Fruit fly (Drosophila melanogaster) whole organism, embryonic: ENCODE results near the gene Ndae1.
A peak's percentile ranks its signal among the peaks of the same experiment; 100 is the strongest.

Experiments
- Adf1 ChIP-seq: fragments of 200-800 bp; sonication (Bioruptor generic); IDR thresholded peaks from 2 replicates; pipeline ENCODE4 v1.3.6; 2022; ENCODE audit warnings: missing biosample characterization, missing genetic modification characterization
- Antp ChIP-seq: fragments of 200-800 bp; sonication (Bioruptor generic); optimal IDR thresholded peaks from 3 replicates; lab custom pipeline; 2016; ENCODE audit warnings: missing biosample characterization, missing genetic modification characterization
- Atf6 ChIP-seq: fragments of 200-800 bp; sonication (Bioruptor generic); IDR thresholded peaks from 2 replicates; pipeline ENCODE4 v1.3.6; 2022; ENCODE audit warnings: missing biosample characterization, missing genetic modification characterization
- Bdp1 ChIP-seq: fragments of 200-800 bp; sonication (Bioruptor generic); optimal IDR thresholded peaks from 3 replicates; lab custom pipeline; 2016; ENCODE audit warnings: missing biosample characterization, missing genetic modification characterization
- CG11085 ChIP-seq: fragments of 200-800 bp; sonication (Bioruptor generic); IDR thresholded peaks from 2 replicates; pipeline ENCODE4 v1.3.6; 2022; ENCODE audit warnings: missing biosample characterization, missing genetic modification characterization
- CG11695 ChIP-seq: fragments of 200-800 bp; sonication (Bioruptor generic); IDR thresholded peaks from 3 replicates; pipeline ENCODE4 v1.3.6; 2022; ENCODE audit warnings: missing biosample characterization, missing genetic modification characterization
- CG12104 ChIP-seq: fragments of 200-800 bp; sonication (Bioruptor generic); optimal IDR thresholded peaks from 3 replicates; lab custom pipeline; 2016; ENCODE audit warnings: missing biosample characterization, missing genetic modification characterization
- CG12236 ChIP-seq: fragments of 200-800 bp; sonication (Bioruptor generic); optimal IDR thresholded peaks from 2 replicates; lab custom pipeline; 2016; ENCODE audit warnings: missing biosample characterization, missing genetic modification characterization
- CG13775 ChIP-seq: fragments of 200-800 bp; sonication (Bioruptor generic); optimal IDR thresholded peaks from 3 replicates; lab custom pipeline; 2017; ENCODE audit warnings: missing biosample characterization, mild to moderate bottlenecking, missing genetic modification characterization
- CG14014 ChIP-seq: fragments of 200-800 bp; sonication (Bioruptor generic); IDR thresholded peaks from 2 replicates; pipeline ENCODE4 v1.3.6; 2022; ENCODE audit warnings: missing biosample characterization, missing genetic modification characterization
- CG15479 ChIP-seq: fragments of 200-800 bp; sonication (Bioruptor generic); optimal IDR thresholded peaks from 3 replicates; lab custom pipeline; 2019; ENCODE audit warnings: missing biosample characterization, mild to moderate bottlenecking, missing genetic modification characterization, moderate library complexity
- CG17186 ChIP-seq: fragments of 200-800 bp; sonication (Bioruptor generic); optimal IDR thresholded peaks from 3 replicates; lab custom pipeline; 2017; ENCODE audit warnings: missing biosample characterization, missing genetic modification reagents, missing genetic modification characterization
- CG17359 ChIP-seq: fragments of 200-800 bp; sonication (Bioruptor generic); optimal IDR thresholded peaks from 3 replicates; lab custom pipeline; 2018; ENCODE audit warnings: missing biosample characterization, mild to moderate bottlenecking, missing genetic modification characterization, moderate library complexity
- CG17802 ChIP-seq: fragments of 200-800 bp; sonication (Bioruptor generic); optimal IDR thresholded peaks from 2 replicates; lab custom pipeline; 2018; ENCODE audit warnings: missing biosample characterization, mild to moderate bottlenecking, missing genetic modification characterization, moderate library complexity
- CG1792 ChIP-seq: fragments of 200-800 bp; sonication (Bioruptor generic); optimal IDR thresholded peaks from 2 replicates; lab custom pipeline; 2016; ENCODE audit warnings: missing biosample characterization, missing genetic modification characterization
- CG18476 ChIP-seq: fragments of 200-800 bp; sonication (Bioruptor generic); optimal IDR thresholded peaks from 2 replicates; lab custom pipeline; 2016; ENCODE audit warnings: missing biosample characterization, mild to moderate bottlenecking, missing genetic modification characterization
- CG30403 ChIP-seq: fragments of 200-800 bp; sonication (Bioruptor generic); optimal IDR thresholded peaks from 3 replicates; lab custom pipeline; 2016; ENCODE audit warnings: missing biosample characterization, missing genetic modification characterization
- CG31441 ChIP-seq: fragments of 200-800 bp; sonication (Bioruptor generic); IDR thresholded peaks from 2 replicates; pipeline ENCODE4 v1.3.6; 2022; ENCODE audit warnings: missing biosample characterization, missing genetic modification characterization
- CG3726 ChIP-seq: fragments of 200-800 bp; sonication (Bioruptor generic); IDR thresholded peaks from 3 replicates; pipeline ENCODE4, ENCODE4 v1.3.6; 2022; ENCODE audit warnings: missing biosample characterization, missing genetic modification characterization
- CG4730 ChIP-seq: fragments of 200-800 bp; sonication (Bioruptor generic); IDR thresholded peaks from 2 replicates; pipeline ENCODE4 v1.3.6; 2022; ENCODE audit warnings: missing biosample characterization, missing genetic modification characterization
- CG5180 ChIP-seq: fragments of 200-800 bp; sonication (Bioruptor generic); optimal IDR thresholded peaks from 3 replicates; lab custom pipeline; 2017; ENCODE audit warnings: missing biosample characterization, missing genetic modification characterization, mild to moderate bottlenecking, moderate library complexity, missing genetic modification reagents
- CG5953 ChIP-seq: fragments of 200-800 bp; sonication (Bioruptor generic); IDR thresholded peaks from 2 replicates; pipeline ENCODE4 v1.3.6; 2022; ENCODE audit warnings: missing biosample characterization, missing genetic modification characterization
- CG7357 ChIP-seq: fragments of 200-800 bp; sonication (Bioruptor generic); IDR thresholded peaks from 3 replicates; pipeline ENCODE4 v1.3.6; 2022; ENCODE audit warnings: missing biosample characterization, missing genetic modification characterization
- CG7839 ChIP-seq: fragments of 200-800 bp; sonication (Bioruptor generic); optimal IDR thresholded peaks from 3 replicates; lab custom pipeline; 2018; ENCODE audit warnings: missing biosample characterization, mild to moderate bottlenecking, missing genetic modification characterization, moderate library complexity
- CG9437 ChIP-seq: fragments of 200-800 bp; sonication (Bioruptor generic); optimal IDR thresholded peaks from 2 replicates; lab custom pipeline; 2018; ENCODE audit warnings: missing biosample characterization, mild to moderate bottlenecking, missing genetic modification characterization
- CG9817 ChIP-seq: fragments of 200-800 bp; sonication (Bioruptor generic); optimal IDR thresholded peaks from 2 replicates; lab custom pipeline; 2018; ENCODE audit warnings: missing biosample characterization, mild to moderate bottlenecking, missing genetic modification characterization, moderate library complexity
- Camta ChIP-seq: fragments of 200-800 bp; sonication (Bioruptor generic); optimal IDR thresholded peaks from 2 replicates; lab custom pipeline; 2016; ENCODE audit warnings: missing biosample characterization, missing genetic modification characterization
- CrebB ChIP-seq: fragments of 200-800 bp; sonication (Bioruptor generic); optimal IDR thresholded peaks from 3 replicates; lab custom pipeline; 2018; ENCODE audit warnings: missing biosample characterization, mild to moderate bottlenecking, missing genetic modification characterization
- D19A ChIP-seq: fragments of 200-800 bp; optimal IDR thresholded peaks from 3 replicates; lab custom pipeline; 2019; ENCODE audit warnings: missing biosample characterization, mild to moderate bottlenecking, missing genetic modification characterization, moderate library complexity
- Ets65A ChIP-seq: fragments of 200-800 bp; sonication (Bioruptor generic); peaks from one replicate; lab custom pipeline; 2016; ENCODE audit warnings: missing biosample characterization, missing genetic modification characterization
- HHEX ChIP-seq: fragments of 200-800 bp; sonication (Bioruptor generic); optimal IDR thresholded peaks from 3 replicates; lab custom pipeline; 2017; ENCODE audit warnings: missing biosample characterization, mild to moderate bottlenecking, missing genetic modification characterization, missing genetic modification reagents
- Ssrp ChIP-seq: fragments of 200-800 bp; sonication (Bioruptor generic); optimal IDR thresholded peaks from 2 replicates; lab custom pipeline; 2018; ENCODE audit warnings: missing biosample characterization, mild to moderate bottlenecking, missing genetic modification characterization, moderate library complexity
- bsh ChIP-seq, 2 experiments: fragments of 200-800 bp; sonication (Bioruptor generic); optimal IDR thresholded peaks; 2 replicates each; lab custom pipeline; 2017 to 2018; ENCODE audit warnings: mild to moderate bottlenecking in 2 of 2, missing biosample characterization in 2 of 2, missing genetic modification characterization in 2 of 2, moderate library complexity in 1 of 2
- chinmo ChIP-seq: fragments of 200-800 bp; sonication (Bioruptor generic); IDR thresholded peaks from 4 replicates; pipeline ENCODE4 v1.3.6; 2022; ENCODE audit warnings: missing biosample characterization, missing genetic modification characterization; ENCODE audit not compliant: partially characterized antibody
- dysf ChIP-seq: fragments of 200-800 bp; sonication (Bioruptor generic); IDR thresholded peaks from 3 replicates; pipeline ENCODE4 v1.3.6; 2022; ENCODE audit warnings: missing biosample characterization, missing genetic modification characterization
- ems ChIP-seq: fragments of 200-800 bp; sonication (Bioruptor generic); optimal IDR thresholded peaks from 3 replicates; lab custom pipeline; 2016; ENCODE audit warnings: missing biosample characterization, missing genetic modification characterization
- ftz-f1 ChIP-seq: fragments of 200-800 bp; sonication (Bioruptor generic); optimal IDR thresholded peaks from 2 replicates; lab custom pipeline; 2016; ENCODE audit warnings: missing biosample characterization, missing genetic modification characterization
- gsb ChIP-seq: fragments of 200-800 bp; sonication (Bioruptor generic); IDR thresholded peaks from 2 replicates; pipeline ENCODE4 v1.3.6; 2022; ENCODE audit warnings: missing biosample characterization, missing genetic modification characterization
- hkb ChIP-seq, 2 experiments: fragments of 200-800 bp in 1 of 2; fragments of >200 bp in 1 of 2; sonication (Bioruptor generic) in 1 of 2; IDR thresholded peaks in 1 of 2; optimal IDR thresholded peaks in 1 of 2; 2 replicates each; pipeline versions ENCODE4 v1.3.6 to Lab custom; 2017 to 2022; ENCODE audit warnings: missing biosample characterization in 1 of 2, missing genetic modification characterization in 1 of 2
- mld ChIP-seq: fragments of 200-800 bp; sonication (Bioruptor generic); IDR thresholded peaks from 3 replicates; pipeline ENCODE4 v1.3.6; 2022; ENCODE audit warnings: missing biosample characterization, missing genetic modification characterization; ENCODE audit not compliant: partially characterized antibody
- pho ChIP-seq: fragments of 200-800 bp; sonication (Bioruptor generic); optimal IDR thresholded peaks from 2 replicates; lab custom pipeline; 2016; ENCODE audit warnings: missing biosample characterization, missing genetic modification characterization
- prd ChIP-seq, 3 experiments: fragments of >200 bp in 2 of 3; fragments of 200-800 bp in 1 of 3; sonication (Bioruptor generic) in 1 of 3; optimal IDR thresholded peaks in 2 of 3; IDR thresholded peaks in 1 of 3; 2 replicates in 2 of 3; 3 replicates in 1 of 3; pipeline versions ENCODE4 v1.3.6 to Lab custom; 2017 to 2022; ENCODE audit warnings: missing biosample characterization in 1 of 3, missing genetic modification characterization in 1 of 3
- shn ChIP-seq: fragments of 200-800 bp; sonication (Bioruptor generic); optimal IDR thresholded peaks from 3 replicates; lab custom pipeline; 2016; ENCODE audit warnings: missing biosample characterization, missing genetic modification characterization
- slp2 ChIP-seq: fragments of 200-800 bp; sonication (Bioruptor generic); optimal IDR thresholded peaks from 2 replicates; lab custom pipeline; 2016; ENCODE audit warnings: missing biosample characterization, missing genetic modification characterization
- sna ChIP-seq: fragments of 200-800 bp; sonication (Bioruptor generic); IDR thresholded peaks from 2 replicates; pipeline ENCODE4 v1.3.6; 2022; ENCODE audit warnings: missing biosample characterization, missing genetic modification characterization; ENCODE audit not compliant: partially characterized antibody
- tio ChIP-seq: fragments of 200-800 bp; sonication (Bioruptor generic); optimal IDR thresholded peaks from 2 replicates; lab custom pipeline; 2017; ENCODE audit warnings: missing biosample characterization, missing genetic modification characterization, inconsistent platforms
- twi ChIP-seq: fragments of 200-800 bp; optimal IDR thresholded peaks from 2 replicates; lab custom pipeline; 2019; ENCODE audit warnings: missing biosample characterization, mild to moderate bottlenecking, missing genetic modification characterization, moderate library complexity
- tx ChIP-seq: fragments of 200-800 bp; sonication (Bioruptor generic); optimal IDR thresholded peaks from 2 replicates; lab custom pipeline; 2016; ENCODE audit warnings: missing biosample characterization, missing genetic modification characterization
- zfh2 ChIP-seq: fragments of 200-800 bp; sonication (Bioruptor generic); optimal IDR thresholded peaks from 2 replicates; lab custom pipeline; 2016; ENCODE audit warnings: missing biosample characterization, missing genetic modification characterization

Gene Ndae1

DNA sequence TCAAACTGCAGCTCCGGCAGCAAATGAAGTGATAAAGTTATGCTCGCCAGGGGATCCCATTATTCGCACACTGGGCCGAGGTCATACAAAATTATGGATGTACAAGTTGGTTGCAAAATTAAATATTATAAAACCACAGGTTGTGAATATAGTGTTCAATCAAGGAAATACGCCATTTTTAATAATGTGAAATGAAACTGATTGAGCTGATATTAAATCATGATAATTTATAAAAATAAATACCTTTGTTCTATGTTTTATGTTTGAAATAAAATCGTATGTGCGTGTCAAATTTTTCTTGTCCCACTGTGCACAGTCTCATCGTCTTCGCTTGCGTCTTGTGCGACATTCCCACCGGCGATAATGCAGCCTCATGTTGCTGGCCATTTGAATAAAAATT is 46.8 kb upstream of the Ndae1 start (continued):
- TF ChIP-seq CG7839 (tag; lab: Kevin White, UChicago) (peak; percentile 82), Ssrp (peak; percentile 84), CG11695 (GFP tag; lab: Robert Waterston, UW) (peak; percentile 65), CG31441 (GFP tag; lab: Robert Waterston, UW) (peak; percentile 85), shn (GFP tag; lab: Kevin White, UChicago) (no peak), dysf (peak; percentile 63; the same call in 2 of the 3 replicates), pho (GFP tag; lab: Kevin White, UChicago) (no peak), CG5180 (GFP tag; lab: Kevin White, UChicago) (peak; percentile 66), CG9437 (GFP tag; lab: Kevin White, UChicago) (peak; percentile 43), chinmo (GFP tag; lab: Robert Waterston, UW) (no peak), tx (GFP tag; lab: Kevin White, UChicago) (no peak), prd (optimal IDR thresholded peaks at IDR 0.05; lab: Kevin White, UChicago) (no peak), prd (GFP tag; IDR thresholded peaks at IDR 0.05; lab: Robert Waterston, UW) (peak; percentile 93), CG18476 (GFP tag; lab: Kevin White, UChicago) (peak; percentile 72), Adf1 (GFP tag; lab: Robert Waterston, UW) (no peak), bsh (GFP tag; optimal IDR thresholded peaks at IDR 0.05; lab: Kevin White, UChicago) (peak; percentile 62 to 90)

dm6 chr2L:7294964-7295363 is 45.8 kb upstream of the Ndae1 start:
- TF ChIP-seq twi (tag; lab: Kevin White, UChicago) (no peak), Ssrp (peak; percentile 9), CG5953 (no peak), Atf6 (GFP tag; lab: Robert Waterston, UW) (no peak), CrebB (tag; lab: Kevin White, UChicago) (no peak), Antp (GFP tag; lab: Kevin White, UChicago) (no peak), shn (GFP tag; lab: Kevin White, UChicago) (no peak), sna (GFP tag; lab: Robert Waterston, UW) (no peak), CG15479 (GFP tag; lab: Kevin White, UChicago) (no peak), CG4730 (no peak), CG14014 (GFP tag; lab: Robert Waterston, UW) (no peak), CG9817 (tag; lab: Kevin White, UChicago) (no peak), Ets65A (GFP tag; lab: Kevin White, UChicago) (peak; percentile 0), ems (GFP tag; lab: Kevin White, UChicago) (no peak), CG13775 (no peak), tio (GFP tag; lab: Kevin White, UChicago) (no peak), CG12104 (GFP tag; lab: Kevin White, UChicago) (no peak), hkb (optimal IDR thresholded peaks at IDR 0.05; lab: Kevin White, UChicago) (no peak), hkb (GFP tag; IDR thresholded peaks at IDR 0.05; lab: Robert Waterston, UW) (no peak), CG3726 (GFP tag; lab: Robert Waterston, UW) (no peak), gsb (GFP tag; lab: Robert Waterston, UW) (no peak), mld (GFP tag; lab: Robert Waterston, UW) (no peak), slp2 (no peak), zfh2 (no peak), Bdp1 (no peak), CG17802 (tag; lab: Kevin White, UChicago) (no peak), CG17186 (GFP tag; lab: Kevin White, UChicago) (no peak), chinmo (GFP tag; lab: Robert Waterston, UW) (no peak), CG17359 (tag; lab: Kevin White, UChicago) (peak; percentile 47), Camta (GFP tag; lab: Kevin White, UChicago) (no peak), HHEX (GFP tag; lab: Kevin White, UChicago) (peak; percentile 4), ftz-f1 (GFP tag; lab: Kevin White, UChicago) (no peak), CG1792 (no peak), CG30403 (peak; percentile 47), D19A (tag; lab: Kevin White, UChicago) (peak; percentile 36), CG12236 (GFP tag; lab: Kevin White, UChicago) (no peak), CG11085 (GFP tag; lab: Robert Waterston, UW) (no peak), CG7357 (GFP tag; lab: Robert Waterston, UW) (no peak)
